In the genomic region with DNA sequence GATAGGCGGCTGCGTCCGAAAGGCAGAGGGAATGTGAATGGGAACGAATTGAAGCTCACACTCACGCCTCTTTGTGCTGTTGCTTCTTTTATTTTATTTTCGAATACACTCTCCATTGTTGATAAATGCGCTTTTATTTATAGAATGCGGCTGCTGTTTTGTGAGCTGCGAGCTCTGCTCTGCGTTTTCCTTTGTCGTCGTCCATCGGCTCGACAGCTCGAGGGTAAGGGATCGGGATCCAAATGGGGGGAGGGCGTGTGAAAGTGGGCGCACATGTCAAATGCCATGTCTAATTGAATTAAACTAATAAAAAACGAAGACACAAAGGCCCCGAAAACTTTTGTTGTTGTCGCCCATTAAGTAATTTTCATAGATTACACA, we compare ENCODE assay signal across 1 fruit fly cellular context.
TF ChIP-seq lines count a peak whose summit lies in the region.

No protein-coding gene starts in this region.

TF ChIP-seq in whole organism, embryonic, 481 proteins besides CTCF, POLR2A, EP300 and RAD21 (continued from another document):
- TF ChIP-seq CG15514 (GFP tag; optimal IDR thresholded peaks at IDR 0.05; lab: Kevin White, UChicago) (no peak), CG4854 (GFP tag; optimal IDR thresholded peaks at IDR 0.05; lab: Kevin White, UChicago) (no peak), CG14050 (GFP tag; IDR thresholded peaks at IDR 0.05; lab: Robert Waterston, UW) (no peak), slou (GFP tag; optimal IDR thresholded peaks at IDR 0.05; lab: Kevin White, UChicago) (no peak), Ets65A (GFP tag; lab: Kevin White, UChicago) (no peak), CG16815 (GFP tag; optimal IDR thresholded peaks at IDR 0.05; lab: Kevin White, UChicago) (no peak), CG4360 (GFP tag; IDR thresholded peaks at IDR 0.05; lab: Robert Waterston, UW) (peak; percentile 21; the same call in 1 of the 2 replicates), D19A (tag; optimal IDR thresholded peaks at IDR 0.05; lab: Kevin White, UChicago) (peak; percentile 12), Xrp1 (GFP tag; IDR thresholded peaks at IDR 0.05; lab: Robert Waterston, UW) (peak; percentile 25; the same call in 1 of the 2 replicates), chm (GFP tag; IDR thresholded peaks at IDR 0.05; lab: Robert Waterston, UW) (no peak; the same call in 1 of the 2 replicates), CG2116 (GFP tag; optimal IDR thresholded peaks at IDR 0.05; lab: Kevin White, UChicago) (no peak), CG7839 (tag; optimal IDR thresholded peaks at IDR 0.05; lab: Kevin White, UChicago) (no peak)
TF ChIP-seq in whole organism, embryonic: peak in this region for 5.
